Worm (Caenorhabditis elegans): ENCODE measurements around the gene srx-9.

Gene srx-9

DNA sequence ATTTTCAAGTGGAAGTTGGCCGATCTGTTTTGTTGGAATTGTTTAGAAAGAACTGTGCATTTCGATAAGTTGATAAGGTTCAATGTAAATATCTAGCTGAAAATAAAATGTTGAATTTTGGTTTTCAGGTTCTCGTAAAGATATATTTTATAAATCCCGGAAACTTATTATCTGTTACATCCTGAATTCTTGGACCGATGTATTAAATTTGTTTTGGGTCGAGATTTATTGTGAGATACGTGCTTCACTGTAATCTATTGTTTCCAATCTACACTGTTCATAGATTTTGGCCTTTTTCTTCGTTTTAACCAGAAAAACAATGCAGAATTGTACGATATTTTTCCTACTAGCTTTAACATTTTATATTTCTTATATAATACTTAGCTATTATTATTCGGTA lies 38.1 kb downstream of the srx-9 start, which contains the start of gene C03G6.6:
Gene C03G6.6, plus strand, starts transcription at position 301 of the 400 bp plus-strand sequence.
- TF ChIP-seq nhr-11 (tag; optimal IDR thresholded peaks at IDR 0.05), result no peak
- TF ChIP-seq odd-2 (tag; optimal IDR thresholded peaks at IDR 0.05), result no peak
- no peak for TF ChIP-seq fkh-6 (tag; optimal IDR thresholded peaks at IDR 0.05)
- no peak for TF ChIP-seq fkh-10 (GFP tag; optimal IDR thresholded peaks at IDR 0.05)
- no peak for TF ChIP-seq gmeb-2 (tag; optimal IDR thresholded peaks at IDR 0.05)

DNA sequence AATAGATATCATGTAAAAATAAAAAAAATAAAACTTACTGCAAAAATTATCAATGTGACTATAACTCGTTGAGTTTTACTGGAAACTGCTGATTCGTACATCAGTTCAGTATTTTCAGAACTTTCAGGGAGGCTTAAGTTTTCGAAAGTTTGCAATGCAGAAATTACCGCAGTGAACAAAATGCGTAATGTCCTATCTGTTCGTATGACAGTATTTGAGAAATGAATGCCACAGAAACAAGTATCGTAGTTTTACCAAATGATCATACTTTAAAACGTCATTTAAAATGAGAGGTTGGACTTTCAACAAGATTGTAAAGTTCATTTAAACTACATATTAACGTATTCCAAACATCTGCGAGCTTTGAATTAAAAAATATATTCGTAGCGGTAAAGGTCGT lies 38.6 kb downstream of the srx-9 start, which contains the start of gene C03G6.21:
Gene C03G6.21, minus strand, starts transcription at position 101 of the 400 bp plus-strand sequence.
- TF ChIP-seq elt-2 (tag; optimal IDR thresholded peaks at IDR 0.05), result no peak
- no peak for TF ChIP-seq ceh-22 (tag; optimal IDR thresholded peaks at IDR 0.05)
- TF ChIP-seq ceh-31 (tag; optimal IDR thresholded peaks at IDR 0.05), result no peak
- TF ChIP-seq tbx-2 (tag; optimal IDR thresholded peaks at IDR 0.05), result no peak
- no peak for TF ChIP-seq ahr-1 (tag; optimal IDR thresholded peaks at IDR 0.05)
- no peak for TF ChIP-seq hlh-13 (GFP tag; optimal IDR thresholded peaks at IDR 0.05)
- TF ChIP-seq F13H6.1 (tag; optimal IDR thresholded peaks at IDR 0.05), result no peak

DNA sequence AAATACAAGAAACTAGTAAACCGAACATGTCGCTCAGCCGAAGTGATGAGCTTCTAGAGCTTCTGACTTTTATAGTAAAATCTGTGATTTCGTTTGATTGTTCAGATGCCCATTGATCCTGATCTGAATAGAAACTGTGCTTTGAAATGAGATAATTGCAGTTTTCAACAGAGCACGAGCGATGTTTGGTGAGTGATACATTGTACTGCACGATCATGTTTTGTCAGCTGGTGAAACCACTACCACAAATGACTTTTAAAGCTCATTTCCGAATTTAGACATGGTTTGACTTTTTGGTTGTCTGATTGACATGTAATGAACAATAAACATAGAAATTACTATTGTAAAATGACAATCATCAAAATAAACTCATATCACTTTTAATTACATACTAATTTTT lies 39.8 kb downstream of the srx-9 start, which contains the start of gene tag-293:
Gene tag-293, minus strand, starts transcription at position 101 of the 400 bp plus-strand sequence.
- TF ChIP-seq pat-9 (tag; optimal IDR thresholded peaks at IDR 0.05), result no peak
- no peak for TF ChIP-seq dve-1 (tag; optimal IDR thresholded peaks at IDR 0.05)
- TF ChIP-seq ceh-19 (GFP tag; optimal IDR thresholded peaks at IDR 0.05), result no peak
- TF ChIP-seq pros-1 (tag; optimal IDR thresholded peaks at IDR 0.05), result no peak
- no peak for TF ChIP-seq ceh-9 (tag; optimal IDR thresholded peaks at IDR 0.05)
- TF ChIP-seq tbx-7 (tag; optimal IDR thresholded peaks at IDR 0.05), result no peak
- TF ChIP-seq hlh-13 (GFP tag; optimal IDR thresholded peaks at IDR 0.05), result no peak
- no peak for TF ChIP-seq pha-2 (tag; optimal IDR thresholded peaks at IDR 0.05)
- TF ChIP-seq lin-11 (tag; optimal IDR thresholded peaks at IDR 0.05), result no peak
- TF ChIP-seq C38D4.7 (GFP tag; optimal IDR thresholded peaks at IDR 0.05), result no peak
- TF ChIP-seq rnt-1 (tag; optimal IDR thresholded peaks at IDR 0.05), result no peak
- no peak for TF ChIP-seq hlh-6 (tag; optimal IDR thresholded peaks at IDR 0.05)
- TF ChIP-seq ceh-45 (GFP tag; IDR thresholded peaks at IDR 0.05), result no peak

DNA sequence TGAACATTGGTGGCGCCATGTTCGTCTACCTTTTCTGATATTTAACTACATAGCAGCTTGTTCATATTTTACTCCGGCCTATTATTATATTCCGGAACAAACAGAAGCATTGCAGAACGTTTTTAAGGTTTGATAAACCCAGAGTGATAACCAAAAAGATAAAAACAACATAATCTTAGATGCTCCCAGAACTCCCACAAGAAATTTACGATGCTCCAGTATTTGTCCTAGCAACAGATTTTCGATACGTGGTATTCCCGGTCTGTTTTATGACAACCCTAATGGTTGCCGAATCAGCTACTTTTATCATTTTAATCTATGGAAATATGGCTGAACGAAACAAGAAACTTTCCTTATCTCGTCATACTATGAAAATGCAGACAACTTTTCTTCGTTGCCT lies 41.7 kb downstream of the srx-9 start:
- TF ChIP-seq ceh-30 (tag; optimal IDR thresholded peaks at IDR 0.05), result no peak
- TF ChIP-seq zip-5 (tag; optimal IDR thresholded peaks at IDR 0.05), result no peak
- TF ChIP-seq ttx-3 (tag; optimal IDR thresholded peaks at IDR 0.05), result no peak
- TF ChIP-seq ceh-22 (tag; optimal IDR thresholded peaks at IDR 0.05), result no peak
- TF ChIP-seq pat-9 (tag; optimal IDR thresholded peaks at IDR 0.05), result no peak
- TF ChIP-seq ets-4 (tag; optimal IDR thresholded peaks at IDR 0.05), result no peak
- TF ChIP-seq elt-2 (tag; optimal IDR thresholded peaks at IDR 0.05), result no peak
- no peak for TF ChIP-seq K02D7.2 (tag; optimal IDR thresholded peaks at IDR 0.05)
- no peak for TF ChIP-seq nhr-11 (tag; optimal IDR thresholded peaks at IDR 0.05)
- TF ChIP-seq sox-4 (tag; optimal IDR thresholded peaks at IDR 0.05), result no peak
- TF ChIP-seq syd-9 (tag; optimal IDR thresholded peaks at IDR 0.05), result no peak
- no peak for TF ChIP-seq C38D4.7 (GFP tag; optimal IDR thresholded peaks at IDR 0.05)
- no peak for TF ChIP-seq ceh-18 (tag; optimal IDR thresholded peaks at IDR 0.05)
- TF ChIP-seq gmeb-2 (tag; optimal IDR thresholded peaks at IDR 0.05), result no peak

DNA sequence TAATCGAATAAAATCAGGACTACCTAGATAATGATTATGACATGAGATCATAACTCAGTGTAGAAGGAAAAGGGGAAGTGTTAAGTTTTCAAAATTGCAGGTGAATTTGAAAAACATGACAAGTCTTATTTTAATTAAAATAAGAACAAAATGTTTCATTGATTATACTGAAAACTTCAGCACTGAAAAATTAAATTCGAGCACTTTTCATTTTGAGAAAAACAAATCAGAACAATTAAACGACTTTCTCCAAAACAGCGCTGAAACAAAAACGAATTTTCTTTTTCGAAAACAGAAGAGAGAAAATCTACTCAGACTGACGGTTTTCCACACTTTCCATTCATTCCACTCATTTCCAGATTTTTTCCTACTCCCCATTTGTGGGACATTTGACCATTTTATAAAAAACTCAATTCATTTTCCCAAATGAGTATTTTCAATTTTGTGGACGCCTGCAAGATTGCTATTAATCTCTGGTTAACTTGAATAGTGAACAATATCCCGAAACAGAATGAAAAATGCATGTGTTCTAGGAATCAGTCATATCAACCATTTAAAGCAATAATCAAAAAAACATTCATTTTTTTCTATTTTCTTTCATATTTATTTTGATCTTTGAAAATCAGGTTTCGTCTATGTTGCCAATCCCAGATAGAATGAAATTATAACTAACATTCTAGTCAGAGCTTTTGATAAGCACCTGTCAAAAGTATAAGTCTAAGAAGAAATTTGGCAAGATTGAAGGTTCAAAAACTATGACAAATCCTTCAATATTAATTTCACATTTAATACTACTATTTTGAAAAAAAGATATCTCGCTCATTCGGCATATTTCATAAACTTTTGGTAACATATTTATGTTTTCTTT lies 42.8 kb downstream of the srx-9 start, which contains the start of the genes srh-231 and srh-275:
Gene srh-231, minus strand, starts transcription at position 51 of the 868 bp plus-strand sequence.
Gene srh-275, plus strand, starts transcription at position 818 of the 868 bp plus-strand sequence.
- TF ChIP-seq pqm-1 (tag; optimal IDR thresholded peaks at IDR 0.05) (no peak), ceh-22 (tag; optimal IDR thresholded peaks at IDR 0.05) (no peak), fkh-6 (tag; optimal IDR thresholded peaks at IDR 0.05) (no peak), K09A11.1 (tag; optimal IDR thresholded peaks at IDR 0.05; ENCODE audit: insufficient read depth) (no peak), pax-1 (tag; optimal IDR thresholded peaks at IDR 0.05) (no peak), pha-4 (tag; optimal IDR thresholded peaks at IDR 0.05) (no peak), lin-11 (tag; optimal IDR thresholded peaks at IDR 0.05) (no peak), rnt-1 (tag; optimal IDR thresholded peaks at IDR 0.05) (no peak), hlh-8 (tag; optimal IDR thresholded peaks at IDR 0.05) (no peak), ceh-34 (tag; optimal IDR thresholded peaks at IDR 0.05) (no peak), dve-1 (tag; optimal IDR thresholded peaks at IDR 0.05) (no peak), ama-1 (optimal IDR thresholded peaks at IDR 0.05) (no peak), elt-4 (tag; optimal IDR thresholded peaks at IDR 0.05) (no peak), ceh-9 (tag; optimal IDR thresholded peaks at IDR 0.05) (no peak)
